Worm (Caenorhabditis elegans) whole organism, young adult: ENCODE results near the gene W07G4.7.

Source experiments
- B0336.3 ChIP-seq: fragments of 200-800 bp; sonication (Bioruptor generic); IDR thresholded peaks from 2 replicates; pipeline ENCODE4 v1.3.6; 2022; ENCODE audit warnings: missing genetic modification characterization, missing compliant biosample characterization
- F39B2.1 ChIP-seq: fragments of 200-800 bp; sonication (Bioruptor generic); IDR thresholded peaks from 2 replicates; pipeline ENCODE4 v1.3.6; 2022; ENCODE audit warnings: missing genetic modification reagents, missing genetic modification characterization, missing compliant biosample characterization
- F57C9.4 ChIP-seq: sonication (generic microtip); optimal IDR thresholded peaks from 2 replicates; lab custom pipeline; 2017; ENCODE audit warnings: mild to moderate bottlenecking, missing genetic modification characterization, missing compliant biosample characterization
- ama-1 ChIP-seq, 3 experiments: fragments of 150-350 bp in 1 of 3; sonication (generic microtip) in 2 of 3; optimal IDR thresholded peaks; 2 replicates each; lab custom pipeline; 2014 to 2018; ENCODE audit warnings: missing biosample characterization in 2 of 3, missing genetic modification characterization in 2 of 3, missing genetic modification reagents in 2 of 3
- athp-1 ChIP-seq: sonication (generic microtip); optimal IDR thresholded peaks from 2 replicates; lab custom pipeline; 2017; ENCODE audit warnings: mild to moderate bottlenecking, missing genetic modification characterization, missing compliant biosample characterization
- ceh-58 ChIP-seq: fragments of 200-800 bp; sonication (Bioruptor generic); IDR thresholded peaks from 2 replicates; pipeline ENCODE4 v1.3.6; 2022; ENCODE audit warnings: missing genetic modification characterization, missing compliant biosample characterization
- him-1 ChIP-seq: sonication (generic microtip); optimal IDR thresholded peaks from 2 replicates; lab custom pipeline; 2016; ENCODE audit warnings: missing genotype, missing genetic modification reagents, missing genetic modification characterization, missing compliant biosample characterization
- hmg-20 ChIP-seq: fragments of 200-800 bp; sonication (Bioruptor generic); IDR thresholded peaks from 2 replicates; pipeline ENCODE4 v1.3.6; 2022; ENCODE audit warnings: missing genetic modification reagents, missing genetic modification characterization, missing compliant biosample characterization
- lin-26 ChIP-seq: fragments of 200-800 bp; sonication (Bioruptor generic); IDR thresholded peaks from 2 replicates; pipeline ENCODE4 v1.3.6; 2022; ENCODE audit warnings: missing genetic modification reagents, missing genetic modification characterization, missing compliant biosample characterization
- madf-8 ChIP-seq: fragments of 200-800 bp; sonication (Bioruptor generic); conservative IDR thresholded peaks from 2 replicates; pipeline ENCODE4 v1.3.6; 2022; ENCODE audit warnings: missing genetic modification reagents, missing genetic modification characterization, missing compliant biosample characterization
- nfya-1 ChIP-seq: sonication (generic microtip); optimal IDR thresholded peaks from 2 replicates; lab custom pipeline; 2017; ENCODE audit warnings: antibody characterized with exemption, missing compliant biosample characterization, missing genetic modification characterization, borderline replicate concordance; ENCODE audit not compliant: insufficient read depth
- pha-4 ChIP-seq: fragments of 150-350 bp; sonication (generic microtip); optimal IDR thresholded peaks from 2 replicates; lab custom pipeline; 2014; ENCODE audit warnings: missing biosample characterization, missing genetic modification reagents, missing genetic modification characterization
- snpc-1.1 ChIP-seq: sonication (generic microtip); optimal IDR thresholded peaks from 2 replicates; lab custom pipeline; 2017; ENCODE audit warnings: missing genetic modification characterization, mild to moderate bottlenecking, missing compliant biosample characterization, antibody characterized with exemption, moderate library complexity, missing genotype, missing genetic modification reagents; ENCODE audit not compliant: insufficient read depth
- unc-62 ChIP-seq: fragments of 150-350 bp; optimal IDR thresholded peaks from 2 replicates; lab custom pipeline; 2014; ENCODE audit warnings: missing biosample characterization, missing genetic modification reagents, missing genetic modification characterization

- TF ChIP-seq F57C9.4 (no peak), ama-1 (optimal IDR thresholded peaks at IDR 0.05; lab: Kevin White, UChicago) (no peak), ama-1 (GFP tag; optimal IDR thresholded peaks at IDR 0.05; lab: Kevin White, UChicago) (no peak), ceh-58 (no peak), lin-26 (GFP tag; lab: Robert Waterston, UW) (no peak), athp-1 (no peak), hmg-20 (GFP tag; lab: Robert Waterston, UW) (no peak), snpc-1.1 (tag; lab: Kevin White, UChicago) (no peak), pha-4 (tag; lab: Kevin White, UChicago) (no peak), him-1 (tag; lab: Kevin White, UChicago) (no peak), B0336.3 (GFP tag; lab: Robert Waterston, UW) (no peak), F39B2.1 (GFP tag; lab: Robert Waterston, UW) (no peak), unc-62 (GFP tag; lab: Kevin White, UChicago) (no peak), nfya-1 (tag; lab: Kevin White, UChicago) (no peak), madf-8 (GFP tag; lab: Robert Waterston, UW) (no peak)
Measured at ce11 chrV:13071052-13071451, 36.5 kb upstream of the W07G4.7 start, which contains the start of gene C34B4.3.
